Worm (Caenorhabditis elegans): Measurements from ENCODE around the gene ZC395.4.
A peak's percentile ranks its signal among the peaks of the same experiment; 100 is the strongest.

Gene ZC395.4

ce11 chrIII:5230415-5230814, 39.5 kb upstream of the ZC395.4 start, which contains the start of gene prmt-5 (continued):
- TF ChIP-seq ama-1 (optimal IDR thresholded peaks at IDR 0.05): peak; percentile 91
- peak; percentile 56 to 61 for TF ChIP-seq ama-1 (GFP tag; optimal IDR thresholded peaks at IDR 0.05)
- TF ChIP-seq chd-7 (tag; optimal IDR thresholded peaks at IDR 0.05): peak; percentile 93
- TF ChIP-seq Y56A3A.18 (GFP tag; IDR thresholded peaks at IDR 0.05): peak; percentile 85
- TF ChIP-seq lin-54 (GFP tag; optimal IDR thresholded peaks at IDR 0.05): peak; percentile 68
- peak; percentile 89 for TF ChIP-seq tlf-1 (GFP tag; optimal IDR thresholded peaks at IDR 0.05)
- peak; percentile 3 for TF ChIP-seq him-1 (tag; optimal IDR thresholded peaks at IDR 0.05)
- peak; percentile 97 for TF ChIP-seq F52B5.7 (tag; optimal IDR thresholded peaks at IDR 0.05)
- peak; percentile 12 for TF ChIP-seq ceh-27 (GFP tag; optimal IDR thresholded peaks at IDR 0.05)
- TF ChIP-seq ccch-3 (GFP tag; optimal IDR thresholded peaks at IDR 0.05): no peak
- TF ChIP-seq let-607 (tag; optimal IDR thresholded peaks at IDR 0.05): peak; percentile 46 to 51
- no peak for TF ChIP-seq cebp-1 (GFP tag; IDR thresholded peaks at IDR 0.05)
- TF ChIP-seq cebp-1 (tag; optimal IDR thresholded peaks at IDR 0.05): peak; percentile 54
- TF ChIP-seq ceh-100 (GFP tag; IDR thresholded peaks at IDR 0.05): peak; percentile 56
- TF ChIP-seq F33H1.4 (GFP tag; IDR thresholded peaks at IDR 0.05): peak; percentile 27; the same call in 1 of the 2 replicates
- peak; percentile 22 for TF ChIP-seq B0261.1 (tag; optimal IDR thresholded peaks at IDR 0.05)
- peak; percentile 84 for TF ChIP-seq madf-6 (GFP tag; IDR thresholded peaks at IDR 0.05)
- TF ChIP-seq let-526 (GFP tag; IDR thresholded peaks at IDR 0.05): peak; percentile 78
- no peak for TF ChIP-seq rpc-1 (optimal IDR thresholded peaks at IDR 0.05)
- no peak for TF ChIP-seq rpc-1 (tag; optimal IDR thresholded peaks at IDR 0.05)
- TF ChIP-seq lin-35 (GFP tag; optimal IDR thresholded peaks at IDR 0.05): peak in 1 of 3 experiments; percentile 22
- peak; percentile 37; the same call in 1 of the 2 replicates for TF ChIP-seq nfya-2 (GFP tag; IDR thresholded peaks at IDR 0.05)
- TF ChIP-seq sdz-38 (tag; optimal IDR thresholded peaks at IDR 0.05): no peak
- TF ChIP-seq egl-18 (GFP tag; IDR thresholded peaks at IDR 0.05): no peak
- peak; percentile 85 for TF ChIP-seq Y53G8AR.9 (GFP tag; conservative IDR thresholded peaks at IDR 0.05)
- TF ChIP-seq cebp-2 (GFP tag; IDR thresholded peaks at IDR 0.05): peak; percentile 72; the same call in 1 of the 2 replicates
- TF ChIP-seq dpl-1 (GFP tag; optimal IDR thresholded peaks at IDR 0.05): no peak
- peak; percentile 95 for TF ChIP-seq repo-1 (tag; optimal IDR thresholded peaks at IDR 0.05)
- peak; percentile 79; the same call in 1 of the 2 replicates for TF ChIP-seq Y95B8A.8 (GFP tag; IDR thresholded peaks at IDR 0.05)
- peak; percentile 90 for TF ChIP-seq ceh-79 (tag; optimal IDR thresholded peaks at IDR 0.05)
- peak; percentile 68; the same call in 1 of the 2 replicates for TF ChIP-seq pbrm-1 (GFP tag; IDR thresholded peaks at IDR 0.05)
- TF ChIP-seq B0035.1 (tag; optimal IDR thresholded peaks at IDR 0.05): peak; percentile 76
- no peak for TF ChIP-seq unc-62 (GFP tag; optimal IDR thresholded peaks at IDR 0.05)
- TF ChIP-seq nhr-120 (GFP tag; IDR thresholded peaks at IDR 0.05): no peak
- TF ChIP-seq madf-3 (GFP tag; IDR thresholded peaks at IDR 0.05): peak; percentile 80; the same call in 1 of the 2 replicates
- no peak for TF ChIP-seq ztf-6 (GFP tag; IDR thresholded peaks at IDR 0.05)
- TF ChIP-seq attf-5 (GFP tag; optimal IDR thresholded peaks at IDR 0.05): no peak
- TF ChIP-seq tbp1 (GFP tag; optimal IDR thresholded peaks at IDR 0.05): peak; percentile 52
- TF ChIP-seq tbx-9 (tag; optimal IDR thresholded peaks at IDR 0.05; ENCODE audit: borderline replicate concordance): peak; percentile 26
- no peak for TF ChIP-seq F55B11.4 (tag; optimal IDR thresholded peaks at IDR 0.05; ENCODE audit: borderline replicate concordance, insufficient read depth)
- TF ChIP-seq B0336.3 (GFP tag; IDR thresholded peaks at IDR 0.05): peak; percentile 96
- TF ChIP-seq hsf-1 (GFP tag; IDR thresholded peaks at IDR 0.05): peak; percentile 66; the same call in 1 of the 2 replicates
- peak; percentile 48 for TF ChIP-seq madf-10 (tag; optimal IDR thresholded peaks at IDR 0.05)
- no peak for TF ChIP-seq nfya-1 (tag; optimal IDR thresholded peaks at IDR 0.05; ENCODE audit: borderline replicate concordance, insufficient read depth)
- TF ChIP-seq ztf-18 (tag; optimal IDR thresholded peaks at IDR 0.05): peak; percentile 40
- TF ChIP-seq ekl-4 (GFP tag; IDR thresholded peaks at IDR 0.05): peak; percentile 87
- TF ChIP-seq ets-4 (GFP tag; optimal IDR thresholded peaks at IDR 0.05): peak; percentile 9
- TF ChIP-seq Y79H2A.3 (GFP tag; conservative IDR thresholded peaks at IDR 0.05): 0 out of 2 replicates have a peak, but pooled peaks have one; percentile 34
- TF ChIP-seq rcor-1 (GFP tag; IDR thresholded peaks at IDR 0.05): peak; percentile 52; the same call in 1 of the 2 replicates
